Worm (Caenorhabditis elegans) whole organism, L3 larva: ENCODE results near the gene T28D6.6.
A peak's percentile ranks its signal among the peaks of the same experiment; 100 is the strongest.

Experiments used
- aly-2 ChIP-seq: fragments of 150-350 bp; optimal IDR thresholded peaks from 2 replicates; lab custom pipeline; 2014; ENCODE audit warnings: missing biosample characterization, missing genetic modification characterization
- ceh-82 ChIP-seq: fragments of 150-350 bp; optimal IDR thresholded peaks from 2 replicates; lab custom pipeline; 2014; ENCODE audit warnings: missing biosample characterization, missing genetic modification characterization
- elt-2 ChIP-seq: sonication (generic microtip); optimal IDR thresholded peaks from 2 replicates; lab custom pipeline; 2016; ENCODE audit warnings: missing genetic modification reagents, mild to moderate bottlenecking, missing genetic modification characterization, missing compliant biosample characterization
- fos-1 ChIP-seq: fragments of 150-350 bp; optimal IDR thresholded peaks from 2 replicates; lab custom pipeline; 2014; ENCODE audit warnings: missing biosample characterization, missing genetic modification characterization
- nfya-1 ChIP-seq: sonication (generic microtip); optimal IDR thresholded peaks from 2 replicates; lab custom pipeline; 2017; ENCODE audit warnings: missing genetic modification characterization, mild to moderate bottlenecking, missing compliant biosample characterization, antibody characterized with exemption, moderate library complexity; ENCODE audit not compliant: insufficient read depth
- nhr-12 ChIP-seq: fragments of 150-350 bp; optimal IDR thresholded peaks from 2 replicates; lab custom pipeline; 2014; ENCODE audit warnings: missing biosample characterization, missing genetic modification characterization
- nhr-237 ChIP-seq: fragments of 150-350 bp; optimal IDR thresholded peaks from 2 replicates; lab custom pipeline; 2014; ENCODE audit warnings: missing biosample characterization, missing genetic modification characterization
- nhr-28 ChIP-seq: fragments of 150-350 bp; optimal IDR thresholded peaks from 2 replicates; lab custom pipeline; 2014; ENCODE audit warnings: missing biosample characterization, missing genetic modification characterization
- ztf-11 ChIP-seq: fragments of 150-350 bp; optimal IDR thresholded peaks from 2 replicates; lab custom pipeline; 2014; ENCODE audit warnings: missing biosample characterization, missing genetic modification characterization
- ztf-4 ChIP-seq: fragments of 150-350 bp; optimal IDR thresholded peaks from 2 replicates; lab custom pipeline; 2014; ENCODE audit warnings: missing biosample characterization, missing genetic modification characterization

- TF ChIP-seq ceh-82 (tag; lab: Kevin White, UChicago) (no peak), elt-2 (tag; lab: Kevin White, UChicago) (peak; percentile 13), ztf-4 (no peak), nhr-28 (no peak), nhr-12 (tag; lab: Kevin White, UChicago) (no peak), aly-2 (no peak), nhr-237 (no peak), fos-1 (tag; lab: Kevin White, UChicago) (no peak), ztf-11 (no peak), nfya-1 (tag; lab: Kevin White, UChicago) (peak; percentile 25)
These were observed 10.6 kb upstream of the T28D6.6 start for ce11 chrIII:11353499-11353898.
